Worm (Caenorhabditis elegans): ENCODE measurements around the gene baz-2.

The baz-2 gene

ce11 chrIII:7648841-7649240 lies 7.0 kb downstream of the baz-2 start:
- TF ChIP-seq pros-1 (tag; optimal IDR thresholded peaks at IDR 0.05) (no peak), elt-4 (tag; optimal IDR thresholded peaks at IDR 0.05) (peak; percentile 51)

- TF ChIP-seq ceh-24 (tag; optimal IDR thresholded peaks at IDR 0.05): no peak
- no peak for TF ChIP-seq hlh-15 (tag; optimal IDR thresholded peaks at IDR 0.05)
- TF ChIP-seq pag-3 (tag; optimal IDR thresholded peaks at IDR 0.05; ENCODE audit: borderline replicate concordance): no peak
- no peak for TF ChIP-seq lin-11 (tag; optimal IDR thresholded peaks at IDR 0.05)
- TF ChIP-seq ceh-18 (tag; optimal IDR thresholded peaks at IDR 0.05): no peak
- TF ChIP-seq unc-86 (tag; optimal IDR thresholded peaks at IDR 0.05): no peak
- no peak for TF ChIP-seq pqm-1 (tag; optimal IDR thresholded peaks at IDR 0.05)
These were observed 10.8 kb downstream of the baz-2 start for ce11 chrIII:7645075-7645474.

DNA sequence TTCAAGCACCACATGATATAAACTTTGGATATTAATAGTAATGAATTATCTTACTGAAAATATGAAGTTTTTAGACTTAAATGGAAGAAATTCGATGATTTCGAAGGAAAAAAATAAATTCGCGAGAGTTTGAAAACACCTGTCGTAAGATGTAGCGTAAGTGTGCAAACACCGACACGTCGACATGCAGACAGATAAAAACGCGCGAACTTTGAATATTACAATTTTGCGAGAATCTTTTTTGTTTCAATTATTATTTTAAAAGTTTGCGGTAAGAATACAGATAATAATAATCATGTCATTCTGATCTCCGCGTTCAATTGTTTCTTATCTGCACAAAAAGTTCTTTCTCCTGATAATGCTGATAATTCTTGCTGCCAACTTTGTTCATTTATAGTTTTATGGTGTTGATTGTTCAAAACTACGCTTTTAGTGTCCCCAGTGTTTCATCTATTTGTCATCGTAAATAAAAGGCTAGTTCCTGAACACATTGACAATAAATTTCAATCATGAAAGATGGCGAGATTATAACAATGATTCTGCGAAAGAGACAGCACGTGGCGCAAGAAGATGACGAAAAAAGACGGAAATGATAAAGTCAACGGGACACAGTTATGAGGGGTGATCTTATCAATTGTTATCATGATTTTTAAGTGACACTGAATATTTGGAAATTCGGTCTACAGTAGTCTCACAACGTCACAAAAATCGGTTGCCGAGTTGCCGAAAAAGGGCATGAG lies 11.8 kb downstream of the baz-2 start:
- peak; percentile 96 for TF ChIP-seq elt-2 (tag; optimal IDR thresholded peaks at IDR 0.05)
- TF ChIP-seq ceh-14 (tag; optimal IDR thresholded peaks at IDR 0.05): no peak

DNA sequence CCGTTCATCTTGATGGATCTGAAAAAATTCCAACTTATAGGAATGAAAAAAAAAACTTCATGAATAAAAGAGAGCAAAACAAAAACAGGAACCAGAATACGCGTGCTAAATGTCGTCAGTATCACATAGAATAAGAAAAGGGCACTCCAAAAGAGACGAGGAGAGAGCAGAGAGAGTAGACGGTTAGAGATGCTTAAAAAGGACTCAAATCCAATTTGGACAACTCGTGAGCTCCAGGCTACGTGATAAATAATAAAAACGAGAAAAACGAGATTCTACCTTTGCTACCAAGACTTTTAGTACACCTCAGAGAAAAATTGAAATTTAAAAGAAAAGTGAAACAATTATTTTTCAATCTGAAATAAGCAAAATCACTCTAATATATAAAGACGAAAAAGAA lies 12.7 kb downstream of the baz-2 start, which contains the start of gene upp-1:
Gene upp-1, minus strand, starts transcription at position 18 of the 400 bp plus-strand sequence.
- TF ChIP-seq unc-42 (tag; optimal IDR thresholded peaks at IDR 0.05): peak; percentile 80
- TF ChIP-seq ref-2 (tag; optimal IDR thresholded peaks at IDR 0.05): no peak
- no peak for TF ChIP-seq ceh-45 (GFP tag; IDR thresholded peaks at IDR 0.05)

DNA sequence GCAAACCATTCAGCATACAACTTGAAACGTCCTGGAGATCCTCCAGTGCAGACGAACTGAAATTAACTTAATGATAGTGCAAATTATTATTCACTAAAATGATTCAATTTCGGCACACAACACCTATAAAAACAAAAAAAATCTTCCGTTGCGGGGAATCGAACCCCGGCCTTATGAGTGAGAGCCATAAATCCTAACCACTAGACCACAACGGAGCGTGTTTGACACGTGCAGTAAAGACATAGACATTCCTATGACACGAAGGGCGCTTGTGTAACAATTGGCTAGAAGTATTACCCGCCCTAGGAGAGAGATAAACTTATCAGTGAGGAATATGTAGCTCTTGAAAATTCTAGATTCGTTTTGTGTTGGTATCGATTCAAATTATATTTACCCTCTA lies 13.8 kb downstream of the baz-2 start:
- TF ChIP-seq che-1 (tag; optimal IDR thresholded peaks at IDR 0.05) (peak; percentile 17), ceh-22 (tag; optimal IDR thresholded peaks at IDR 0.05) (no peak), ama-1 (optimal IDR thresholded peaks at IDR 0.05) (no peak), tbx-7 (tag; optimal IDR thresholded peaks at IDR 0.05) (no peak), lin-11 (tag; optimal IDR thresholded peaks at IDR 0.05) (peak; percentile 21), ceh-2 (tag; optimal IDR thresholded peaks at IDR 0.05) (no peak), hlh-13 (GFP tag; optimal IDR thresholded peaks at IDR 0.05) (no peak), ceh-19 (GFP tag; optimal IDR thresholded peaks at IDR 0.05) (peak; percentile 72), pat-9 (tag; optimal IDR thresholded peaks at IDR 0.05) (peak; percentile 27), sdc-2 (tag; optimal IDR thresholded peaks at IDR 0.05) (no peak), ceh-18 (tag; optimal IDR thresholded peaks at IDR 0.05) (no peak), nhr-11 (tag; optimal IDR thresholded peaks at IDR 0.05) (no peak), ceh-48 (tag; optimal IDR thresholded peaks at IDR 0.05) (peak; percentile 11), eyg-1 (tag; optimal IDR thresholded peaks at IDR 0.05) (no peak), fax-1 (tag; optimal IDR thresholded peaks at IDR 0.05) (peak; percentile 1), ceh-45 (GFP tag; IDR thresholded peaks at IDR 0.05) (no peak), mec-3 (tag; optimal IDR thresholded peaks at IDR 0.05; ENCODE audit: borderline replicate concordance) (no peak), npax-4 (tag; optimal IDR thresholded peaks at IDR 0.05) (no peak), ceh-6 (GFP tag; optimal IDR thresholded peaks at IDR 0.05) (peak; percentile 44), T23F11.4 (GFP tag; optimal IDR thresholded peaks at IDR 0.05) (peak; percentile 9), pha-4 (tag; optimal IDR thresholded peaks at IDR 0.05) (no peak), ceh-9 (tag; optimal IDR thresholded peaks at IDR 0.05) (no peak), K02D7.2 (tag; optimal IDR thresholded peaks at IDR 0.05) (no peak), pros-1 (tag; optimal IDR thresholded peaks at IDR 0.05) (no peak), fkh-6 (tag; optimal IDR thresholded peaks at IDR 0.05) (peak; percentile 58), lim-6 (tag; optimal IDR thresholded peaks at IDR 0.05) (no peak), odd-2 (tag; optimal IDR thresholded peaks at IDR 0.05) (no peak), ahr-1 (tag; optimal IDR thresholded peaks at IDR 0.05) (peak; percentile 47), ets-4 (tag; optimal IDR thresholded peaks at IDR 0.05) (no peak), madf-2 (tag; optimal IDR thresholded peaks at IDR 0.05) (peak; percentile 49), hlh-15 (tag; optimal IDR thresholded peaks at IDR 0.05) (no peak), nfya-1 (tag; optimal IDR thresholded peaks at IDR 0.05) (no peak), nhr-232 (tag; optimal IDR thresholded peaks at IDR 0.05) (peak; percentile 5), pqm-1 (tag; optimal IDR thresholded peaks at IDR 0.05) (no peak), hlh-6 (tag; optimal IDR thresholded peaks at IDR 0.05) (peak; percentile 24), dmd-4 (tag; optimal IDR thresholded peaks at IDR 0.05; ENCODE audit: borderline replicate concordance) (no peak)
